Worm (Caenorhabditis elegans) whole organism, L3 larva: Measurements from ENCODE around the gene sra-28.

Experiments
- R02D3.7 ChIP-seq: fragments of 150-350 bp; optimal IDR thresholded peaks from 2 replicates; lab custom pipeline; 2014; ENCODE audit warnings: missing biosample characterization, missing genetic modification characterization
- ZK546.5 ChIP-seq: sonication (generic microtip); optimal IDR thresholded peaks from 2 replicates; lab custom pipeline; 2017; ENCODE audit warnings: missing biosample characterization, missing genetic modification characterization
- aly-2 ChIP-seq: fragments of 150-350 bp; optimal IDR thresholded peaks from 2 replicates; lab custom pipeline; 2014; ENCODE audit warnings: missing biosample characterization, missing genetic modification characterization
- ama-1 ChIP-seq: fragments of 150-350 bp; optimal IDR thresholded peaks from 2 replicates; lab custom pipeline; 2018
- ceh-82 ChIP-seq: fragments of 150-350 bp; optimal IDR thresholded peaks from 2 replicates; lab custom pipeline; 2014; ENCODE audit warnings: missing biosample characterization, missing genetic modification characterization
- ceh-9 ChIP-seq: sonication (generic microtip); optimal IDR thresholded peaks from 2 replicates; lab custom pipeline; 2018; ENCODE audit warnings: missing biosample characterization, missing genetic modification characterization
- daf-12 ChIP-seq: fragments of 150-350 bp; optimal IDR thresholded peaks from 2 replicates; lab custom pipeline; 2014; ENCODE audit warnings: missing biosample characterization, missing genetic modification reagents, missing genetic modification characterization
- elt-2 ChIP-seq: sonication (generic microtip); optimal IDR thresholded peaks from 2 replicates; lab custom pipeline; 2016; ENCODE audit warnings: missing genetic modification reagents, mild to moderate bottlenecking, missing genetic modification characterization, missing compliant biosample characterization
- elt-3 ChIP-seq, 3 experiments: fragments of 150-350 bp in 1 of 3; sonication (generic microtip) in 2 of 3; optimal IDR thresholded peaks; 2 replicates in 2 of 3; 4 replicates in 1 of 3; lab custom pipeline; 2014 to 2017; ENCODE audit warnings: missing biosample characterization in 3 of 3, missing genetic modification characterization in 3 of 3
- eor-1 ChIP-seq, 2 experiments: fragments of 150-350 bp; optimal IDR thresholded peaks; 2 replicates each; lab custom pipeline; 2014 to 2018; ENCODE audit warnings: missing biosample characterization in 2 of 2, missing genetic modification characterization in 2 of 2
- fkh-10 ChIP-seq: sonication (generic microtip); optimal IDR thresholded peaks from 2 replicates; lab custom pipeline; 2017; ENCODE audit warnings: missing biosample characterization, missing genetic modification reagents, missing genetic modification characterization
- fkh-2 ChIP-seq: fragments of 150-350 bp; optimal IDR thresholded peaks from 2 replicates; lab custom pipeline; 2014; ENCODE audit warnings: missing biosample characterization, missing genetic modification reagents, missing genetic modification characterization
- hmg-11 ChIP-seq: sonication (generic microtip); optimal IDR thresholded peaks from 2 replicates; lab custom pipeline; 2016; ENCODE audit warnings: missing genetic modification characterization, missing compliant biosample characterization
- lin-15B ChIP-seq: fragments of 150-350 bp; optimal IDR thresholded peaks from 2 replicates; lab custom pipeline; 2014; ENCODE audit warnings: missing biosample characterization, missing genetic modification characterization
- lin-39 ChIP-seq: fragments of 150-350 bp; optimal IDR thresholded peaks from 2 replicates; lab custom pipeline; 2018; ENCODE audit warnings: missing biosample characterization, missing genetic modification reagents, missing genetic modification characterization
- lsy-12 ChIP-seq: sonication (generic microtip); optimal IDR thresholded peaks from 2 replicates; lab custom pipeline; 2016; ENCODE audit warnings: mild to moderate bottlenecking, missing genetic modification characterization, missing compliant biosample characterization
- mml-1 ChIP-seq: fragments of 150-350 bp; sonication (generic microtip); optimal IDR thresholded peaks from 3 replicates; lab custom pipeline; 2014; ENCODE audit warnings: missing biosample characterization, missing genetic modification characterization
- nfya-1 ChIP-seq: sonication (generic microtip); optimal IDR thresholded peaks from 2 replicates; lab custom pipeline; 2017; ENCODE audit warnings: missing genetic modification characterization, mild to moderate bottlenecking, missing compliant biosample characterization, antibody characterized with exemption, moderate library complexity; ENCODE audit not compliant: insufficient read depth
- nhr-23 ChIP-seq: fragments of 150-350 bp; optimal IDR thresholded peaks from 2 replicates; lab custom pipeline; 2014; ENCODE audit warnings: missing biosample characterization, missing genetic modification reagents, missing genetic modification characterization
- nhr-237 ChIP-seq: fragments of 150-350 bp; optimal IDR thresholded peaks from 2 replicates; lab custom pipeline; 2014; ENCODE audit warnings: missing biosample characterization, missing genetic modification characterization
- pha-4 ChIP-seq: fragments of 150-350 bp; optimal IDR thresholded peaks from 2 replicates; lab custom pipeline; 2014; ENCODE audit warnings: missing biosample characterization, missing genetic modification reagents, missing genetic modification characterization
- pqm-1 ChIP-seq: fragments of 150-350 bp; optimal IDR thresholded peaks from 2 replicates; lab custom pipeline; 2017; ENCODE audit warnings: missing biosample characterization, missing genetic modification characterization, inconsistent platforms
- sea-2 ChIP-seq: fragments of 150-350 bp; sonication (generic microtip); optimal IDR thresholded peaks from 4 replicates; lab custom pipeline; 2014; ENCODE audit warnings: missing biosample characterization, missing genetic modification reagents, missing genetic modification characterization
- skn-1 ChIP-seq: fragments of 150-350 bp; optimal IDR thresholded peaks from 2 replicates; lab custom pipeline; 2014; ENCODE audit warnings: missing biosample characterization, missing genetic modification characterization
- snpc-4 ChIP-seq: fragments of 150-350 bp; optimal IDR thresholded peaks from 2 replicates; lab custom pipeline; 2014; ENCODE audit warnings: missing biosample characterization, missing genetic modification characterization
- unc-39 ChIP-seq: sonication (generic microtip); optimal IDR thresholded peaks from 4 replicates; lab custom pipeline; 2017; ENCODE audit warnings: missing biosample characterization, missing genetic modification characterization
- zag-1 ChIP-seq: fragments of 150-350 bp; optimal IDR thresholded peaks from 2 replicates; lab custom pipeline; 2014; ENCODE audit warnings: missing biosample characterization, missing genetic modification characterization
- ztf-11 ChIP-seq: fragments of 150-350 bp; optimal IDR thresholded peaks from 2 replicates; lab custom pipeline; 2014; ENCODE audit warnings: missing biosample characterization, missing genetic modification characterization

The sra-28 gene

ce11 chrII:6560291-6560690, 13.3 kb downstream of the sra-28 start:
- no peak for TF ChIP-seq hmg-11 (tag; lab: Kevin White, UChicago)

ce11 chrII:6558887-6559286, 14.7 kb downstream of the sra-28 start:
- TF ChIP-seq pqm-1 (no peak), nfya-1 (no peak), pha-4 (tag; lab: Kevin White, UChicago) (peak; percentile 43), ama-1 (lab: Kevin White, UChicago) (peak; percentile 43), aly-2 (tag; lab: Kevin White, UChicago) (no peak), elt-3 (tag; optimal IDR thresholded peaks at IDR 0.05; lab: Kevin White, UChicago) (no peak), lin-39 (tag; lab: Kevin White, UChicago) (no peak), snpc-4 (tag; lab: Kevin White, UChicago) (no peak), ceh-82 (tag; lab: Kevin White, UChicago) (no peak), mml-1 (tag; lab: Kevin White, UChicago) (no peak)

ce11 chrII:6554677-6555076, 18.9 kb downstream of the sra-28 start, which contains the start of gene wrn-1:
wrn-1 (plus strand) TSS chrII:6554977.
- TF ChIP-seq unc-39 (tag; lab: Kevin White, UChicago): no peak
- no peak for TF ChIP-seq daf-12 (tag; lab: Kevin White, UChicago)
- TF ChIP-seq ztf-11: no peak
- TF ChIP-seq fkh-10 (GFP tag; lab: Kevin White, UChicago): no peak
- TF ChIP-seq snpc-4 (tag; lab: Kevin White, UChicago): no peak

- TF ChIP-seq snpc-4 (tag; lab: Kevin White, UChicago): no peak
- no peak for TF ChIP-seq skn-1
- no peak for TF ChIP-seq zag-1 (tag; lab: Kevin White, UChicago)
- no peak for TF ChIP-seq R02D3.7 (tag; lab: Kevin White, UChicago)
- TF ChIP-seq nhr-237 (tag; lab: Kevin White, UChicago): no peak
- TF ChIP-seq nhr-23: no peak
These were observed 28.7 kb downstream of the sra-28 start, which contains the start of gene lron-15 for ce11 chrII:6544842-6545410. lron-15 (minus strand) TSS chrII:6544892.

- TF ChIP-seq daf-12 (tag; lab: Kevin White, UChicago): no peak
- no peak for TF ChIP-seq eor-1 (tag; optimal IDR thresholded peaks at IDR 0.05; lab: Kevin White, UChicago)
- TF ChIP-seq skn-1: peak; percentile 31
- peak; percentile 42 for TF ChIP-seq snpc-4 (tag; lab: Kevin White, UChicago)
- no peak for TF ChIP-seq fkh-2 (tag; lab: Kevin White, UChicago)
- no peak for TF ChIP-seq lsy-12 (tag; lab: Kevin White, UChicago)
- peak; percentile 49 for TF ChIP-seq nhr-23
- TF ChIP-seq lin-15B (tag; lab: Kevin White, UChicago): peak; percentile 59
- TF ChIP-seq nfya-1: peak; percentile 58
These were observed 37.6 kb downstream of the sra-28 start, which contains the start of gene utp-20 for ce11 chrII:6535957-6536424. utp-20 (plus strand) TSS chrII:6536374.

- TF ChIP-seq aly-2 (tag; lab: Kevin White, UChicago): no peak
- TF ChIP-seq, all 47 proteins: peak for 0
These were observed 41.6 kb downstream of the sra-28 start, which contains the start of gene abcx-1 for ce11 chrII:6531940-6532339. abcx-1 (plus strand) TSS chrII:6532163.

- TF ChIP-seq zag-1 (tag; lab: Kevin White, UChicago) (no peak), nfya-1 (no peak), sea-2 (GFP tag; lab: Kevin White, UChicago) (no peak), ZK546.5 (tag; lab: Kevin White, UChicago) (no peak), ceh-9 (tag; lab: Kevin White, UChicago) (no peak), elt-2 (tag; lab: Kevin White, UChicago) (no peak), skn-1 (no peak), lsy-12 (tag; lab: Kevin White, UChicago) (no peak), fkh-2 (tag; lab: Kevin White, UChicago) (no peak)
These were observed 42.0 kb downstream of the sra-28 start, which contains the start of gene abch-1 for ce11 chrII:6531527-6531926. abch-1 (minus strand) TSS chrII:6531627.
